Fruit fly (Drosophila melanogaster) S2 (cell line): ENCODE measurements around the gene CG7083.

Experiments
- CG8478 ChIP-seq: fragments of >200 bp; optimal IDR thresholded peaks from 2 replicates; lab custom pipeline; 2018
- CTCF ChIP-seq, 2 experiments: fragments of >200 bp; optimal IDR thresholded peaks; 2 replicates each; lab custom pipeline; 2018

- no peak for TF ChIP-seq CG8478 (lab: Kevin White, UChicago)
- no peak for TF ChIP-seq CTCF (optimal IDR thresholded peaks at IDR 0.05; lab: Kevin White, UChicago)
These were observed 20.3 kb upstream of the CG7083 start, which contains the start of gene CG13670 for dm6 chr3L:8320105-8320813.
